Fruit fly (Drosophila melanogaster): ENCODE data around the gene Rbf2.

DNA sequence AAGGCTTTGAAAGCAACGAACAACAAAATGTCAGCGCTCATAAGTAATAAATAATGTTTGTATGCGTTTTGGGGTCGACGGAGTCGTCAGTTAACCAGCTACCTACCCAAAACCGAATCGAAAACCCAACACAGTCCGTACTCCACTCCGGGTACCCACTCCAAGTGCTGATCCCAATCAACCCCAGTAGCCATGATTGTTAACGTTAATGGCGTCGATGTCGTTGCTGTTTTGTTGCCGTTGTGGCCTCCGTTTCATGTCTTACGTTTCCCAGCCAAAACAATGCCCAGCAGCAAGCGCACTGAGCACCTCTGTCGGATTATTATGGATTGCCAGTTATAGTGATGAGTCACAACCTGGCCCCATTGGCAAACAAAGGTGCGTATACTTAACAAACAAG is 43.8 kb downstream of the Rbf2 start, which contains the start of gene GATAe:
- TF ChIP-seq Myc (optimal IDR thresholded peaks at IDR 0.05) (no peak), insv (optimal IDR thresholded peaks at IDR 0.05) (no peak), h (optimal IDR thresholded peaks at IDR 0.05) (no peak), Sin3A (optimal IDR thresholded peaks at IDR 0.05) (no peak), psq (optimal IDR thresholded peaks at IDR 0.05) (no peak), ttk (optimal IDR thresholded peaks at IDR 0.05) (no peak)
